Worm (Caenorhabditis elegans): Measurements from ENCODE around the gene npr-15.

Gene npr-15

DNA sequence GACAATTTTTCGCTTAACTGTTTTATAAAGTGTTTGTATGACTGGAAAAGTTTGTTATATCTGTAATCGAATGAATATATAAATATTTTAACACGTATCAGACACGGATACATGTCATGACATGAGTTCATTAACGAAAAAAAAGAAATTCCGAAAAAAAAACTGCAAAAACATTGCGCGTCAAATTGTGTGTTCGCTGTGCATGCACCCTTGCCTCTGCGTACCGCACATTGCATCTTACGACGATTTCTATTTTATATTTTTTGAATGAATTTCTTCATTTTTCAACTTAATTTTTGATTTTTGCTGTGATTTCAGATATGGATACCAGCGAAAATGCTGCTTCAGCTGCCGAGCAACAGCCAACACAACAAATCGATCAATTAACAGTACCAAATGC is 10.5 kb upstream of the npr-15 start, which contains the start of gene wdr-5.1:
Gene wdr-5.1, plus strand, starts transcription at position 319 of the 400 bp plus-strand sequence.
- no peak for TF ChIP-seq ref-1 (GFP tag; conservative IDR thresholded peaks at IDR 0.05)
- no peak for TF ChIP-seq cog-1 (tag; optimal IDR thresholded peaks at IDR 0.05)
- TF ChIP-seq med-1 (GFP tag; optimal IDR thresholded peaks at IDR 0.05; ENCODE audit: insufficient read depth): no peak
- no peak for TF ChIP-seq ztf-23 (GFP tag; IDR thresholded peaks at IDR 0.05)

DNA sequence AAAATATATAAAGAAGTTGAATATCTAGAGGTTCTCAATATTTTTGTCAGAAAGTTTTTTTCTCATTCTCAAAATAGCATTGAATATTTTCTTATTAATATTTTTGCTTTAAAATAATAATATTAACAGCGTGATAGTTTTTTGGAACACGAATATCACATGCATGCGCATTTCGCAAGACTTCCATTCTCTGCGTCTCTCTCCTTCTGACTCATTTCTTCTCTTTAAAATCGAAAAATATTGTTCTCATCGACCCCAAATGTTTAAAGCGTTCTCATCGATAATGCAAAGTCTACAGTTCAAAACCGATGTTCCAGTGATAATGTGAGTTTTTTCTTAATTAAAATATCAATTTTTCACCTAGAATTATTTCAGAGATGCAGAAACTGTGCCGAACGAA is 8.9 kb upstream of the npr-15 start, which contains the start of gene C14B1.3:
Gene C14B1.3, plus strand, starts transcription at position 168 of the 400 bp plus-strand sequence.
- TF ChIP-seq klf-2 (GFP tag; conservative IDR thresholded peaks at IDR 0.05): no peak
- TF ChIP-seq ref-1 (GFP tag; conservative IDR thresholded peaks at IDR 0.05): no peak
- no peak for TF ChIP-seq ztf-23 (GFP tag; IDR thresholded peaks at IDR 0.05)
- no peak for TF ChIP-seq flt-1 (GFP tag; IDR thresholded peaks at IDR 0.05)
- no peak for TF ChIP-seq ztf-29 (GFP tag; IDR thresholded peaks at IDR 0.05)

DNA sequence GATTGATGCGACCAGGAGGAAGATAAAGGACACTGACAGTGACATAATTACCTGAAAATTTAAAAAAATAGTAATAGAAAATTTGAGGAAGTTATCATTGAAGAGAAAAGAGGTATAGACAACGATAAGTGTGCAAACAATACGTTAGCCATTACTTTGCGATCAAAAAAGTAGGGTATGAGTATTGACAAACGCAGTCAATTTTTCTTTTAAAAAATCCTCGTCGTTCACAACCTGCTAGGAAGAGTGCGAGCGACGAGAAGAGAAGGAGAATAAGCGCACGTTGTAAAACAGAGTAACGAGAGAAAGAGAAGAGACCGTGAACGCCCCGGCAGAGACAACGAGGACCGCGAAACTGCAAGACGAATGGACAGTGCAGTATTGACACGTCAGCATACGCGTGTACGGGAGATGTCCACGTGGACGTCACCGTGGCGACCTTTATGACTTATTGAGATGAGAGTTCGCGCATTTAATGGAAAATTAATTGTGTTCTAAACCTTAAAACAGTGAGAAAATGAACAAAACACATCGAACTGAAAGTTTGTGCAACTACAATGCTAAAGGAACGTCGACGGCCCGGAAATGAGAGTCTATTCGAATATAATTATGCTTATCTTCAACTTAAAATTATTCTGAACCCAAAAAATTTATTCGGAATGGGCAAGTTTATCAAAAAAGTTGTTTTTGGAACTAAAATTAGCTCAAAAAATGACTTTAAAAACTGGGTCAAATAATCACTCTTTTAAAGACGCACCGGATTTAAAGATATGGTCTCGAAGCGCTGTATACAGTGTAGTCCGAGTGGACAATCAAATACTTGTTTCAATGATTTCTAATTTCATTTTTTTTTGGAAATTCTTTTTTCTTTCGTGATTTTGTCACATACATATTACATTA is 7.2 kb upstream of the npr-15 start, which contains the start of the genes pdi-1 and C14B1.2:
Gene pdi-1, minus strand, starts transcription at position 51 of the 900 bp plus-strand sequence.
Gene C14B1.2, plus strand, starts transcription at position 850 of the 900 bp plus-strand sequence.
- TF ChIP-seq klf-2 (GFP tag; conservative IDR thresholded peaks at IDR 0.05): no peak
- TF ChIP-seq ztf-29 (GFP tag; IDR thresholded peaks at IDR 0.05): 0 out of 2 replicates have a peak, but pooled peaks have one; percentile 20
- no peak for TF ChIP-seq ztf-23 (GFP tag; IDR thresholded peaks at IDR 0.05)
- TF ChIP-seq med-1 (GFP tag; optimal IDR thresholded peaks at IDR 0.05; ENCODE audit: insufficient read depth): no peak

DNA sequence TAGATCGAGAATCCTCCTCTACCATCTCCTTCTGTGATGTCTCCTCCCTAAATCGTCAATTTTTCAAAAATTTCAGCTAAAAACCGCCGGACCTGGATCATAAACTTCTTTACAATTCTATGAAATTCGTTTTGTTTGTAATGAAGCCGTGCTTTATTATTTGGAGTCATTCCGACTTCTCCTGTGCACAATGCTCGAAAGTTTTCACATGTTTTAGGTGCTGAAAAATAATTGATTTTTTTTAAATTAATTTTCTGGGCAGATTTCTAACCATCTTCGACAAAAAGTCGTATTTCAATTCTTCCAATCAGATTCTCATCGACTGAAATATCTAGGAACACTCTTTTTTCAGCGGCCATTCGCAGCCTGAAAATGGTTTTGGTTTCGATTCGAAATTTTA is 4.8 kb upstream of the npr-15 start, which contains the start of gene cyn-9:
Gene cyn-9, minus strand, starts transcription at position 366 of the 400 bp plus-strand sequence.
- no peak for TF ChIP-seq tab-1 (GFP tag; IDR thresholded peaks at IDR 0.05)
- TF ChIP-seq klf-2 (GFP tag; conservative IDR thresholded peaks at IDR 0.05): no peak
- TF ChIP-seq T22C8.4 (GFP tag; IDR thresholded peaks at IDR 0.05): no peak
- TF ChIP-seq cog-1 (tag; optimal IDR thresholded peaks at IDR 0.05): no peak
- no peak for TF ChIP-seq flt-1 (GFP tag; IDR thresholded peaks at IDR 0.05)
- no peak for TF ChIP-seq ztf-23 (GFP tag; IDR thresholded peaks at IDR 0.05)
- no peak for TF ChIP-seq med-1 (GFP tag; optimal IDR thresholded peaks at IDR 0.05; ENCODE audit: insufficient read depth)
- TF ChIP-seq ref-1 (GFP tag; conservative IDR thresholded peaks at IDR 0.05): no peak
- TF ChIP-seq ztf-29 (GFP tag; IDR thresholded peaks at IDR 0.05): no peak

DNA sequence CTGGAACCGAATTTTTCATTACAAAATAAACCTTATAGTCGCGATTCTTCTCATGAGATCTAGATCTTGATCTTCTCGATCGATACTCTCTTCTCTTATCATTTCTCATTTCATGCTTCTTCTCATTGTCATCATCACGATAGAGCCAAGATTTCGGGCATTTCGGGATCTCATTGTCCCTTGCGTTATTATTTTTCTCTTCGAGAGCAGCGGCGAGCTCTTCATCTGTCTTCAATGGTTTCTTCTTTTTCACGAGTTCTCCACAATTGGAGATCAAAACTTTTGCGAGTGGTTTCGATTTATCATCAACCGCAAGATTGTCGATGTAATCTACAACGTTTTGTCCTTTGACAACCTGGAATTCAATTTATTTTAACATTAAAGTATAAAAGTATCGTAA is 3.9 kb upstream of the npr-15 start:
- TF ChIP-seq T22C8.4 (GFP tag; IDR thresholded peaks at IDR 0.05): no peak
- no peak for TF ChIP-seq flt-1 (GFP tag; IDR thresholded peaks at IDR 0.05)
- TF ChIP-seq klf-2 (GFP tag; conservative IDR thresholded peaks at IDR 0.05): no peak
- no peak for TF ChIP-seq ref-1 (GFP tag; conservative IDR thresholded peaks at IDR 0.05)
- no peak for TF ChIP-seq med-1 (GFP tag; optimal IDR thresholded peaks at IDR 0.05; ENCODE audit: insufficient read depth)
- no peak for TF ChIP-seq ztf-23 (GFP tag; IDR thresholded peaks at IDR 0.05)
- TF ChIP-seq cog-1 (tag; optimal IDR thresholded peaks at IDR 0.05): no peak
- no peak for TF ChIP-seq tab-1 (GFP tag; IDR thresholded peaks at IDR 0.05)
- no peak for TF ChIP-seq ztf-29 (GFP tag; IDR thresholded peaks at IDR 0.05)

DNA sequence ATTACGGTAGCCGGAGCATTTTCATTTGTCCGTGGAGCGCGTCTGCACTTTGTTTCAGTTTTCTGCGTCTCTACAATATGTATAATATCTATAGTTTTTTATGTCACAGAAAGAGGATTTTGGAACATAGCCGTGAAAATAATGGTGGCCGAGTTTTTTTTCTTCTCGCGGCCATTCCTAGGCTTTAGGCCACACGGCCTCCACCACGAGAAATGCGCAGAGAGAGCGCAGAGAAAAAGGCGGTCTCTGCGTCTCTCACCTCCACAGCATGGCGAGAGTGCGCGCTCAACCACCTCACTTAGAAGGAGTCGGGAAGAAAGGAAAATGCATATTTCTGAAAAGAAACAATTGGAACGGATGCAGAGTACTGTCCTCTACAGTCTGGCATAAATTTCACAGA is 926 bp upstream of the npr-15 start:
- TF ChIP-seq ztf-23 (GFP tag; IDR thresholded peaks at IDR 0.05): peak; percentile 81
- TF ChIP-seq ref-1 (GFP tag; conservative IDR thresholded peaks at IDR 0.05): 0 out of 2 replicates have a peak, but pooled peaks have one; percentile 15
- peak; percentile 54; the same call in 1 of the 2 replicates for TF ChIP-seq klf-2 (GFP tag; conservative IDR thresholded peaks at IDR 0.05)

DNA sequence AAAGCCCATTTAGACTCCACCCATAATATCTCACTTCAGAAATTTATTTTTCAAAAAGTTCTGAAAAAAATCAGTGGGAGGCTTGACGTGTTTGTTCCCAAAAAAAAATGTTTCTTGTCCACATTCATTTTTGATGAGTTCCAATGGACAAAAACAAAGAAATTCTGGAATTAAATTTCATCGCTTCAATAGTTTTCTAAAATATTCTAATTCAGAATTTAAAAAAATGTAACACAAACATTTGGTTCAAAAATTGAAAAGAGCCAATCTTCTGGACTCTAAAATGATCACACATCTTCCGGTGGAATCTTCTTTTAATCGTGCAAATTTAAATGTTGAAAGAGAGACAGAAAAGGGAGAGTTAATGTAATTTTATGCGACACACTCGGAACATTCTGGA is 2.0 kb downstream of the npr-15 start:
- TF ChIP-seq T22C8.4 (GFP tag; IDR thresholded peaks at IDR 0.05) (no peak), cog-1 (tag; optimal IDR thresholded peaks at IDR 0.05) (no peak), med-1 (GFP tag; optimal IDR thresholded peaks at IDR 0.05; ENCODE audit: insufficient read depth) (no peak), flt-1 (GFP tag; IDR thresholded peaks at IDR 0.05) (no peak), ztf-23 (GFP tag; IDR thresholded peaks at IDR 0.05) (no peak), klf-2 (GFP tag; conservative IDR thresholded peaks at IDR 0.05) (no peak), ztf-29 (GFP tag; IDR thresholded peaks at IDR 0.05) (no peak), tab-1 (GFP tag; IDR thresholded peaks at IDR 0.05) (no peak), ref-1 (GFP tag; conservative IDR thresholded peaks at IDR 0.05) (no peak)

DNA sequence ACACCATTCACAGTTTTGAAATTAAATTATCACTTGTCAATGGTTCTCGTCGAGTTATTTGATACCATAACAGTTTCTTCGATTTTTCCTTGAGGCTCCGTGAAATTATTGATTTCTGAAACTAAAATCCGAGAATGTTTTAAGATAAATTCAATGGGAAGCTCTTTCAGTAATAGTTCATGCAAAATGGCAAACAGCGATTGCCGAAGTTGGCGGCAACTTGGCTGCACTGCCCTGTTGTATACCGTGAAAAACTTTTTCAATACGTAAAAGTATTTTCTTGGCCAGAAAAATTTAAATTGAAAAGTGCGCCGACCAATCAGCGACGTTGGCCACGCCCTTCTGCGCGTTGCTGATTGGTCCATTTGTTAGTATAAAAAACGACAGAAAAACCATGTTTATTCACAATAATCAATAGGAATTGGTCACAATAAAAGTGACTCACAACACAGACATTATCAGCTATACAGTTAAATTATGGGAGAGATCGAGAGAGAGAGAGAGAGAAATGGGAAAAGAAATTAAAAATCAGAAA is 11.5 kb downstream of the npr-15 start:
- TF ChIP-seq cog-1 (tag; optimal IDR thresholded peaks at IDR 0.05) (no peak), flt-1 (GFP tag; IDR thresholded peaks at IDR 0.05) (no peak), med-1 (GFP tag; optimal IDR thresholded peaks at IDR 0.05; ENCODE audit: insufficient read depth) (no peak), T22C8.4 (GFP tag; IDR thresholded peaks at IDR 0.05) (no peak), ztf-29 (GFP tag; IDR thresholded peaks at IDR 0.05) (no peak), tab-1 (GFP tag; IDR thresholded peaks at IDR 0.05) (no peak), klf-2 (GFP tag; conservative IDR thresholded peaks at IDR 0.05) (no peak), ztf-23 (GFP tag; IDR thresholded peaks at IDR 0.05) (no peak), ref-1 (GFP tag; conservative IDR thresholded peaks at IDR 0.05) (no peak)

DNA sequence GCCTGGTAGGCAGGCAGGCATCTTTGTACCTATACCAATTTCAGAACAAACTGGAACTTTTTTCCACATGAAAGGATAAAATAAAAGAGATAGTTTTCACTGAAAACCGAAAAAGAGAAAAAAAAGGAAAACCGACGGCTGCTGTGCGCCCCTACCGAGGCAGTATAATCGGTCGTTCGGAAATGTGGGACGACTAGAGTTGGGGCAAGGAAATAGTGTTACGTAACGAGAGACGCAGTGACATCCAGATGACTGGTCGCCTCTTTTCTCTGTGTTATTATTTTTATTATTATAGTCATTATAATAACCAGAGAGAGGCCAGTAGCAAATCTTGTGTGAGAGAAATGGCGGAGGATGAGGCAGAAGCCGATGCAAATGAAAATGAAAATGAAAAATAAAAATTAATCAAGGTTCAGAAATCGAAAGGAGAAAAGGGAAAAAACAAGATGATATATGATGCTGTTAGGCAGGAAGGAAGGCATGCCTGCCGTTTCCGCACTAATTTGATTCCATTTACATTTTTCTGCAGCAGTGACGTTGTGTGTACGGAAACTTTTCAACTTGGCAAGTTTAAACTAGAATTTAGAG is 13.0 kb downstream of the npr-15 start:
- TF ChIP-seq med-1 (GFP tag; optimal IDR thresholded peaks at IDR 0.05; ENCODE audit: insufficient read depth) (no peak), ztf-23 (GFP tag; IDR thresholded peaks at IDR 0.05) (no peak), tab-1 (GFP tag; IDR thresholded peaks at IDR 0.05) (no peak), T22C8.4 (GFP tag; IDR thresholded peaks at IDR 0.05) (no peak), cog-1 (tag; optimal IDR thresholded peaks at IDR 0.05) (no peak), ref-1 (GFP tag; conservative IDR thresholded peaks at IDR 0.05) (no peak), klf-2 (GFP tag; conservative IDR thresholded peaks at IDR 0.05) (no peak), ztf-29 (GFP tag; IDR thresholded peaks at IDR 0.05) (no peak), flt-1 (GFP tag; IDR thresholded peaks at IDR 0.05) (no peak)

Measured in whole organism, midembryonic.